Worm (Caenorhabditis elegans): ENCODE measurements around the gene atg-3.

DNA sequence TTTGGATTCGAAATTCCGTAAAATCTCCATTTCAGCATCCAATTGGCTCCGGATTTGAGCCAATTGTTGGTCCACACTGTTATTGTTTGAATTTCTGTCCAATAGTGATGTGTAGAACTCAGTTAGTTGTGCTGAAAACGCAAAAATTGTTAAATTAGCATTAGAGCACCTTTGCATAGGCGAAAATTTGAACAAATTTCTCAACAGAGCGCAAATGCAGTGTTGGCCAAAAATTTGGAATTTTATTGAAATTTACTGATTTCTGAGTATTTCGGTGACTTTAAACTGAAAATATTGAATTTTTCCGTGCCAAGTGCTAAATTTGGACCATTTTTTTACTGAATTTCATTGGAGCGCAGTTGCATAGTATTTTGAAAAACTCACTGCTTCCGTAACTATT, 30.2 kb downstream of the atg-3 start:
- TF ChIP-seq lin-39 (tag; optimal IDR thresholded peaks at IDR 0.05) (no peak), daf-12 (tag; optimal IDR thresholded peaks at IDR 0.05) (no peak), ama-1 (optimal IDR thresholded peaks at IDR 0.05) (no peak), sea-2 (GFP tag; optimal IDR thresholded peaks at IDR 0.05) (no peak), nhr-28 (tag; optimal IDR thresholded peaks at IDR 0.05) (no peak)
